Fruit fly (Drosophila melanogaster): ENCODE data around the gene Caf1-180.

DNA sequence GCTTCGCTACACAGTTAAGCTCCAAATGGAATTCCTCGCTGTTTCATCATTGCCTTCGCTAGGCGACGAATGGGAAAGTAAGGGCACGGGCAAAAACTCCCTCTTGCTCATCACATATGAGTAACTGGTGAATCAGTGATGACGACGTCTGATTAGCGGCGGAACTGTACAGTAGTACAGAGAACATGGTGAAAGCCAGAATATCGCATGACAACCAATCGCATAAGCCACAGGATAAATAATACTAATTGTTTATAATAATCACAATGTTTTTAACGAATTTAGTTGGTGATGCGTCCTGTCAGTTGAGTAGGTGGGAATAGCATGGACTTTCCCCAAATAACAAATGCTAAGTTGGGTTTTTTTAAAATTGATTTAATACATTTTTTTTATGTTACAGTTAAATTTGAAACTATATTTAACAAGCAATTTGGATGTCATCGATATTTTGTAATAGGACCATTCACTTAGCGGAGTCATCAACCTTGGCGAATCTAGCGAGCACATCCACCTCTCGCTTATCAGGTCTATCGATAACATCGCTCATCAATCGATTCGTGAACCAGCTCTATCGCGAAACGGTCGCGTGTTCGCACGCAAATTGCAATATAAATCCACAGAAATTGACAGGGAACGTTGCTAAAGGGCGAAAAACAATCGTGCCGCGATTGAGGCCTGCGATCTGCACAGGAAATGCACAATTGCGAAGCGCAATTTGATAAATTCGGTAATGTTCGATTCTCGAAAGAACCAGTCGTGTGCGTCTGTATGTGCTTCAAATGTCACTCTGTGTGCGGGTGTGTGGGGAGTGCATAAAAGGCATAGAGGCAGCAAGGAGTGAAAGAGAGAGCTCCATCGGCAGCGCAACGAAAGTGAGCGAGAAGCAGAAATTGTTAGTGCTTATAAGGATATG lies 45.8 kb downstream of the Caf1-180 start, which contains the start of the genes CG12112 and Trf4-1:
- TF ChIP-seq CG12605 (GFP tag; IDR thresholded peaks at IDR 0.05) (no peak), Ets98B (GFP tag; IDR thresholded peaks at IDR 0.05) (no peak), Snoo (tag; optimal IDR thresholded peaks at IDR 0.05) (no peak), gl (tag; optimal IDR thresholded peaks at IDR 0.05) (no peak), CG4496 (GFP tag; IDR thresholded peaks at IDR 0.05) (no peak), EcR (GFP tag; optimal IDR thresholded peaks at IDR 0.05) (no peak), CG13204 (GFP tag; optimal IDR thresholded peaks at IDR 0.05) (no peak), CG10348 (GFP tag; IDR thresholded peaks at IDR 0.05) (no peak), CG32121 (GFP tag; IDR thresholded peaks at IDR 0.05) (no peak), Pif1A (GFP tag; optimal IDR thresholded peaks at IDR 0.05) (no peak)

Measured in whole organism, pupa.